Worm (Caenorhabditis elegans): ENCODE measurements around the gene F43H9.3.

- TF ChIP-seq nhr-77 (tag; optimal IDR thresholded peaks at IDR 0.05) (no peak), skn-1 (tag; optimal IDR thresholded peaks at IDR 0.05) (no peak), nhr-12 (tag; optimal IDR thresholded peaks at IDR 0.05) (no peak), blmp-1 (tag; optimal IDR thresholded peaks at IDR 0.05; ENCODE audit: insufficient read depth) (no peak), ama-1 (optimal IDR thresholded peaks at IDR 0.05) (no peak)
Measured at ce11 chrV:8034811-8035210, 10.1 kb upstream of the F43H9.3 start, which contains the start of gene algn-12.
